Fruit fly (Drosophila melanogaster): ENCODE results near the gene mAcon1.

DNA sequence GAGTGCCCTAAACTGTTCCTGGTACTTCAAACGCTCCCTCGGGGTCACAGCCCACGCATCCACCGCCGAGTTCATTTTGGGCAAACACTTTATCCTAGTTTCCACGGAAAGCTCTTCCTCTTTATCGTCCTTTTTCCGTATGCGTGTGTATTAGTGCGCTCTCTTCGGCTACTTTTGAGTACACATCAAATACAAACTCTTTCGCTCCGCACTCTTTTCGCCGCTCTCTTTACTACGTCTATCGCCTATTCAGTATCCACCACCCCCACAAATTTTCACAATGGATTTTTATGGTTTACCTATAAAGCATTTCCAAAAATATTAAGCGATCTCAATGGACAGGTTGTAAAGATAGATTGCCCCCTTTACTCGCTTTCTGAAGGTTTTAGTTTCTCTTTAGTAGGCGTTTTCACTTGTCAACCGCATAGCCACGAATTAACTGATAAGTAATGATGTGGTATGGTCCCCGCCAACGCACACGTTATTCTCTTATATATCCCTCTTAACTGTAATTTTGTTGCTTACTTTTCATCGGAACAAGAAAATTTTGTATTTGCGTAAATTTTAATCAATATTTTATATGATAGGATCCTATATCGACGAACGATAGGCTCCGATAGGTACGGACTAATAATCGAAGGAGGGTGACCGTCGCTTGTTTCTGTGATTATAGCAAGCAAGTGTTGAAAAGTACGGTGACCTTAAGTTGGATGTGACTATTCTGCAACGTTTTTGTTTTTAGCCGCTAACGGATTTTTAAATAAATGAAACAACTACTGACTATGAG is 26.5 kb upstream of the mAcon1 start, which contains the start of gene Dap160:
- TF ChIP-seq EcR (GFP tag; optimal IDR thresholded peaks at IDR 0.05) (no peak), CG8478 (optimal IDR thresholded peaks at IDR 0.05) (no peak), pan (optimal IDR thresholded peaks at IDR 0.05) (no peak), psq (optimal IDR thresholded peaks at IDR 0.05) (no peak), Dll (optimal IDR thresholded peaks at IDR 0.05) (no peak), usp (GFP tag; optimal IDR thresholded peaks at IDR 0.05) (no peak)

Measured in whole organism.